Worm (Caenorhabditis elegans) whole organism, mixed stage, embryonic: ENCODE measurements around the gene F40G12.7.

Experiments used
- blmp-1 ChIP-seq: fragments of 150-350 bp; optimal IDR thresholded peaks from 2 replicates; lab custom pipeline; 2014; ENCODE audit warnings: missing biosample characterization, missing genetic modification characterization
- ces-1 ChIP-seq: fragments of 150-350 bp; optimal IDR thresholded peaks from 2 replicates; lab custom pipeline; 2014; ENCODE audit warnings: missing biosample characterization, missing genetic modification reagents, missing genetic modification characterization
- elt-1 ChIP-seq: sonication (generic microtip); optimal IDR thresholded peaks from 2 replicates; lab custom pipeline; 2017; ENCODE audit warnings: missing genetic modification characterization, mild to moderate bottlenecking, missing compliant biosample characterization, antibody characterized with exemption, moderate library complexity, borderline replicate concordance; ENCODE audit not compliant: insufficient read depth
- lin-32 ChIP-seq: fragments of 200-800 bp; sonication (Bioruptor generic); optimal IDR thresholded peaks from 2 replicates; lab custom pipeline; 2018; ENCODE audit warnings: mild to moderate bottlenecking, missing genetic modification characterization, missing compliant biosample characterization
- lsy-2 ChIP-seq: fragments of 150-350 bp; optimal IDR thresholded peaks from 2 replicates; lab custom pipeline; 2014; ENCODE audit warnings: missing biosample characterization, missing genetic modification characterization
- nhr-12 ChIP-seq: fragments of 150-350 bp; optimal IDR thresholded peaks from 2 replicates; lab custom pipeline; 2014; ENCODE audit warnings: missing biosample characterization, missing genetic modification characterization
- nhr-28 ChIP-seq: fragments of 150-350 bp; optimal IDR thresholded peaks from 2 replicates; lab custom pipeline; 2014; ENCODE audit warnings: missing biosample characterization, missing genetic modification characterization

DNA sequence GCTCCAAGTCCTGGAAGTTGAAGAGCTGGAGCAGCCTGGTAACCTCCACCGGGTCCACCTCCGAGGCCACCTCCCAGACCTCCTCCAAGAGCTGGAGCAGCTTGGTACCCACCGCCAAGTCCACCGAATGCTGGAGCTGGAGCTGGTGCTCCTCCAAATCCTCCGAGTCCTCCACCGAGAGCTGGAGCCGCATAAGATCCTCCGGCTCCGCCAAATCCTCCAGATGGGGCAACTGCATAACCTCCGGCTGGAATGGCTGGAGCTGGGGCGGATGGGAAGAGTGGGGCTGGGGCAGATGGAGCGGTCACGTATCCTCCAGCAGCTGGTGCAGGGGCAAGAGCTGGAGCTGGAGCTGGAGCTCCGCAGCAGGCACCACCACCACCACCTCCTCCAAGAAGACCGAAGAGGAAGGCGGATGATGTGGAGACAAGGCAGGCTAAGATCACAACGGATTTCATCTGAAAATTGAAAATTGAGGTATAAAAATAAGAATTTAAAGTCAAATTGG, 33.6 kb upstream of the F40G12.7 start, which contains the start of gene K02E11.10:
- no peak for TF ChIP-seq lsy-2 (tag; lab: Kevin White, UChicago)
- TF ChIP-seq elt-1: no peak
- no peak for TF ChIP-seq blmp-1 (tag; lab: Kevin White, UChicago)
- no peak for TF ChIP-seq lin-32 (GFP tag; lab: Kevin White, UChicago)
- no peak for TF ChIP-seq nhr-28 (tag; lab: Kevin White, UChicago)
- TF ChIP-seq nhr-12 (tag; lab: Kevin White, UChicago): no peak
- TF ChIP-seq ces-1 (GFP tag; lab: Kevin White, UChicago): no peak
